Fruit fly (Drosophila melanogaster) whole organism, embryonic: ENCODE measurements around the gene CG4074.

ENCODE experiments used
- Antp ChIP-seq: fragments of 200-800 bp; sonication (Bioruptor generic); optimal IDR thresholded peaks from 3 replicates; lab custom pipeline; 2016; ENCODE audit warnings: missing biosample characterization, missing genetic modification characterization
- Atf3 ChIP-seq: fragments of 200-800 bp; sonication (Bioruptor generic); optimal IDR thresholded peaks from 3 replicates; lab custom pipeline; 2016; ENCODE audit warnings: missing biosample characterization, missing genetic modification characterization
- Bteb2 ChIP-seq: fragments of 200-800 bp; sonication (Bioruptor generic); optimal IDR thresholded peaks from 2 replicates; lab custom pipeline; 2016; ENCODE audit warnings: missing biosample characterization, missing genetic modification characterization
- CG10267 ChIP-seq: fragments of 200-800 bp; sonication (Bioruptor generic); optimal IDR thresholded peaks from 2 replicates; lab custom pipeline; 2018; ENCODE audit warnings: missing biosample characterization, mild to moderate bottlenecking, missing genetic modification characterization, moderate library complexity
- CG10274 ChIP-seq: fragments of 200-800 bp; sonication (Bioruptor generic); optimal IDR thresholded peaks from 3 replicates; lab custom pipeline; 2017; ENCODE audit warnings: missing biosample characterization, mild to moderate bottlenecking, missing genetic modification characterization
- CG11247 ChIP-seq: fragments of 200-800 bp; sonication (Bioruptor generic); IDR thresholded peaks from 2 replicates; pipeline ENCODE4 v1.3.6; 2022; ENCODE audit warnings: missing biosample characterization, missing genetic modification characterization
- CG11456 ChIP-seq: fragments of 200-800 bp; sonication (Bioruptor generic); IDR thresholded peaks from 3 replicates; pipeline ENCODE4 v1.3.6; 2022; ENCODE audit warnings: missing biosample characterization, missing genetic modification characterization
- CG12071 ChIP-seq: fragments of 200-800 bp; sonication (Bioruptor generic); optimal IDR thresholded peaks from 3 replicates; lab custom pipeline; 2018; ENCODE audit warnings: missing biosample characterization, mild to moderate bottlenecking, missing genetic modification characterization
- CG12155 ChIP-seq: fragments of 200-800 bp; sonication (Bioruptor generic); optimal IDR thresholded peaks from 3 replicates; lab custom pipeline; 2016; ENCODE audit warnings: missing biosample characterization, missing genetic modification characterization
- CG12236 ChIP-seq: fragments of 200-800 bp; sonication (Bioruptor generic); optimal IDR thresholded peaks from 2 replicates; lab custom pipeline; 2016; ENCODE audit warnings: missing biosample characterization, missing genetic modification characterization
- CG14710 ChIP-seq: fragments of 200-800 bp; sonication (Bioruptor generic); optimal IDR thresholded peaks from 3 replicates; lab custom pipeline; 2019; ENCODE audit warnings: missing biosample characterization, mild to moderate bottlenecking, missing genetic modification characterization, moderate library complexity
- CG1529 ChIP-seq: fragments of 200-800 bp; sonication (Bioruptor generic); optimal IDR thresholded peaks from 3 replicates; lab custom pipeline; 2018; ENCODE audit warnings: missing biosample characterization, missing genetic modification characterization
- CG15601 ChIP-seq: fragments of 200-800 bp; sonication (Bioruptor generic); optimal IDR thresholded peaks from 3 replicates; lab custom pipeline; 2019; ENCODE audit warnings: missing biosample characterization, mild to moderate bottlenecking, missing genetic modification characterization, moderate library complexity
- CG16813 ChIP-seq: fragments of 200-800 bp; sonication (Bioruptor generic); IDR thresholded peaks from 3 replicates; pipeline ENCODE4 v1.3.6; 2022; ENCODE audit warnings: missing biosample characterization, missing genetic modification characterization; ENCODE audit not compliant: partially characterized antibody
- CG17328 ChIP-seq: fragments of 200-800 bp; sonication (Bioruptor generic); IDR thresholded peaks from 2 replicates; pipeline ENCODE4 v1.3.6; 2022; ENCODE audit warnings: missing biosample characterization, missing genetic modification characterization
- CG2129 ChIP-seq: fragments of 200-800 bp; sonication (Bioruptor generic); IDR thresholded peaks from 2 replicates; pipeline ENCODE4 v1.3.6; 2022; ENCODE audit warnings: missing biosample characterization, missing genetic modification characterization; ENCODE audit not compliant: partially characterized antibody
- CG30020 ChIP-seq: fragments of 200-800 bp; optimal IDR thresholded peaks from 2 replicates; lab custom pipeline; 2019; ENCODE audit warnings: missing biosample characterization, mild to moderate bottlenecking, missing genetic modification characterization, moderate library complexity
- CG32767 ChIP-seq: fragments of 200-800 bp; sonication (Bioruptor generic); IDR thresholded peaks from 2 replicates; pipeline ENCODE4 v1.3.6; 2022; ENCODE audit warnings: missing biosample characterization, missing genetic modification characterization
- CG34376 ChIP-seq: fragments of 200-800 bp; sonication (Bioruptor generic); optimal IDR thresholded peaks from 2 replicates; lab custom pipeline; 2018; ENCODE audit warnings: missing biosample characterization, mild to moderate bottlenecking, missing genetic modification characterization
- CG34422 ChIP-seq: fragments of 200-800 bp; sonication (Bioruptor generic); IDR thresholded peaks from 3 replicates; pipeline ENCODE4 v1.3.6; 2022; ENCODE audit warnings: missing biosample characterization, missing genetic modification characterization
- CG3995 ChIP-seq: fragments of 200-800 bp; sonication (Bioruptor generic); optimal IDR thresholded peaks from 3 replicates; lab custom pipeline; 2016; ENCODE audit warnings: missing biosample characterization, missing genetic modification characterization
- CG6272 ChIP-seq: fragments of 200-800 bp; sonication (Bioruptor generic); IDR thresholded peaks from 2 replicates; pipeline ENCODE4 v1.3.6; 2022; ENCODE audit warnings: missing biosample characterization, missing genetic modification characterization
- CG6813 ChIP-seq: fragments of 200-800 bp; sonication (Bioruptor generic); optimal IDR thresholded peaks from 2 replicates; lab custom pipeline; 2017; ENCODE audit warnings: missing biosample characterization, missing genetic modification characterization, mild to moderate bottlenecking, moderate library complexity, missing genetic modification reagents
- CG8924 ChIP-seq: fragments of 200-800 bp; optimal IDR thresholded peaks from 3 replicates; lab custom pipeline; 2019; ENCODE audit warnings: missing biosample characterization, mild to moderate bottlenecking, missing genetic modification characterization, moderate library complexity
- CoRest ChIP-seq: fragments of 200-800 bp; sonication (Bioruptor generic); optimal IDR thresholded peaks from 3 replicates; lab custom pipeline; 2018; ENCODE audit warnings: missing biosample characterization, mild to moderate bottlenecking, missing genetic modification characterization, moderate library complexity
- Dbx ChIP-seq: fragments of 200-800 bp; sonication (Bioruptor generic); IDR thresholded peaks from 3 replicates; pipeline ENCODE4 v1.3.6; 2022; ENCODE audit warnings: missing biosample characterization, missing genetic modification characterization
- HmgZ ChIP-seq: fragments of 200-800 bp; sonication (Bioruptor generic); optimal IDR thresholded peaks from 2 replicates; lab custom pipeline; 2018; ENCODE audit warnings: missing biosample characterization, mild to moderate bottlenecking, missing genetic modification characterization
- Hr3 ChIP-seq: fragments of 200-800 bp; sonication (Bioruptor generic); optimal IDR thresholded peaks from 3 replicates; lab custom pipeline; 2016; ENCODE audit warnings: missing biosample characterization, missing genetic modification characterization
- MTF-1 ChIP-seq: fragments of 200-800 bp; sonication (Bioruptor generic); optimal IDR thresholded peaks from 2 replicates; lab custom pipeline; 2018; ENCODE audit warnings: missing biosample characterization, mild to moderate bottlenecking, missing genetic modification characterization, borderline replicate concordance
- Med ChIP-seq: fragments of 200-800 bp; sonication (Bioruptor generic); peaks from one replicate; lab custom pipeline; 2016; ENCODE audit warnings: missing biosample characterization, missing genetic modification characterization, mild to moderate bottlenecking, inconsistent platforms, moderate library complexity
- Meics ChIP-seq: fragments of 200-800 bp; sonication (Bioruptor generic); optimal IDR thresholded peaks from 2 replicates; lab custom pipeline; 2017; ENCODE audit warnings: missing biosample characterization, mild to moderate bottlenecking, missing genetic modification characterization
- Pdp1 ChIP-seq, 2 experiments: fragments of 200-800 bp; sonication (Bioruptor generic); optimal IDR thresholded peaks; 3 replicates each; lab custom pipeline; 2016; ENCODE audit warnings: missing biosample characterization in 2 of 2, missing genetic modification characterization in 2 of 2, mild to moderate bottlenecking in 1 of 2, moderate library complexity in 1 of 2
- Side ChIP-seq: fragments of 200-800 bp; sonication (Bioruptor generic); optimal IDR thresholded peaks from 2 replicates; lab custom pipeline; 2016; ENCODE audit warnings: missing biosample characterization, missing genetic modification characterization
- Sin3A ChIP-seq: fragments of >200 bp; optimal IDR thresholded peaks from 2 replicates; lab custom pipeline; 2018
- Sry-β ChIP-seq: fragments of 200-800 bp; sonication (Bioruptor generic); optimal IDR thresholded peaks from 2 replicates; lab custom pipeline; 2018; ENCODE audit warnings: missing biosample characterization, mild to moderate bottlenecking, missing genetic modification characterization, moderate library complexity
- abd-A ChIP-seq: fragments of 200-800 bp; sonication (Bioruptor generic); optimal IDR thresholded peaks from 3 replicates; lab custom pipeline; 2019; ENCODE audit warnings: missing biosample characterization, mild to moderate bottlenecking, missing genetic modification characterization, moderate library complexity
- ap ChIP-seq: fragments of 200-800 bp; sonication (Bioruptor generic); IDR thresholded peaks from 2 replicates; pipeline ENCODE4 v1.3.6; 2022; ENCODE audit warnings: missing biosample characterization, missing genetic modification characterization
- croc ChIP-seq: fragments of 200-800 bp; sonication (Bioruptor generic); conservative IDR thresholded peaks from 3 replicates; pipeline ENCODE4 v1.3.6; 2022; ENCODE audit warnings: missing biosample characterization, missing genetic modification characterization
- crol ChIP-seq: fragments of 200-800 bp; sonication (Bioruptor generic); IDR thresholded peaks from 2 replicates; pipeline ENCODE4 v1.3.6; 2022; ENCODE audit warnings: missing biosample characterization, missing genetic modification characterization
- knrl ChIP-seq: fragments of 200-800 bp; sonication (Bioruptor generic); IDR thresholded peaks from 3 replicates; pipeline ENCODE4 v1.3.6; 2022; ENCODE audit warnings: missing biosample characterization, missing genetic modification characterization; ENCODE audit not compliant: partially characterized antibody
- lov ChIP-seq, 2 experiments: fragments of 200-800 bp in 1 of 2; fragments of >200 bp in 1 of 2; sonication (Bioruptor generic) in 1 of 2; IDR thresholded peaks in 1 of 2; optimal IDR thresholded peaks in 1 of 2; 2 replicates in 1 of 2; 3 replicates in 1 of 2; pipeline versions ENCODE4 v1.3.6 to Lab custom; 2017 to 2022; ENCODE audit warnings: missing biosample characterization in 1 of 2, missing genetic modification characterization in 1 of 2
- pan ChIP-seq, 4 experiments: fragments of >200 bp in 3 of 4; fragments of 200-800 bp in 1 of 4; sonication (Bioruptor generic) in 1 of 4; optimal IDR thresholded peaks in 3 of 4; IDR thresholded peaks in 1 of 4; 2 replicates each; pipeline versions ENCODE4 v1.3.6 to Lab custom; 2017 to 2022; ENCODE audit warnings: missing biosample characterization in 2 of 4, missing genetic modification characterization in 2 of 4, mixed read lengths in 1 of 4
- pfk ChIP-seq: fragments of 200-800 bp; sonication (Bioruptor generic); optimal IDR thresholded peaks from 2 replicates; lab custom pipeline; 2018; ENCODE audit warnings: missing biosample characterization, mild to moderate bottlenecking, missing genetic modification characterization, moderate library complexity
- pzg ChIP-seq: fragments of 200-800 bp; sonication (Bioruptor generic); optimal IDR thresholded peaks from 3 replicates; lab custom pipeline; 2018; ENCODE audit warnings: missing biosample characterization, mild to moderate bottlenecking, missing genetic modification characterization, moderate library complexity
- sens ChIP-seq: fragments of 200-800 bp; sonication (Bioruptor generic); peaks from one replicate; lab custom pipeline; 2016; ENCODE audit warnings: missing biosample characterization, missing genetic modification characterization
- sim ChIP-seq: fragments of 200-800 bp; sonication (Bioruptor generic); IDR thresholded peaks from 2 replicates; pipeline ENCODE4 v1.3.6; 2022; ENCODE audit warnings: missing biosample characterization, missing genetic modification characterization
- tin ChIP-seq: fragments of 200-800 bp; sonication (Bioruptor generic); optimal IDR thresholded peaks from 3 replicates; lab custom pipeline; 2016; ENCODE audit warnings: missing biosample characterization, missing genetic modification characterization
- tio ChIP-seq: fragments of 200-800 bp; sonication (Bioruptor generic); optimal IDR thresholded peaks from 2 replicates; lab custom pipeline; 2017; ENCODE audit warnings: missing biosample characterization, missing genetic modification characterization, inconsistent platforms
- tna ChIP-seq: fragments of 200-800 bp; sonication (Bioruptor generic); IDR thresholded peaks from 2 replicates; pipeline ENCODE4 v1.3.6; 2022; ENCODE audit warnings: missing biosample characterization, missing genetic modification characterization; ENCODE audit not compliant: partially characterized antibody

CG4074 gene

dm6 chr3L:20785742-20786427, 16.6 kb upstream of the CG4074 start, which contains the start of gene Pcif1 (continued):
- TF ChIP-seq CG10267 (tag; lab: Kevin White, UChicago) (peak; percentile 59), Hr3 (no peak), Bteb2 (GFP tag; lab: Kevin White, UChicago) (no peak), CG16813 (GFP tag; lab: Robert Waterston, UW) (peak; percentile 99), CG8924 (peak; percentile 22), CG34422 (GFP tag; lab: Robert Waterston, UW) (peak; percentile 56; the same call in 2 of the 3 replicates), pan (optimal IDR thresholded peaks at IDR 0.05; lab: Kevin White, UChicago) (no peak), pan (GFP tag; optimal IDR thresholded peaks at IDR 0.05 in 1 of 2, IDR thresholded peaks at IDR 0.05 in 1 of 2) (no peak), ap (no peak), pfk (GFP tag; lab: Kevin White, UChicago) (no peak), CoRest (tag; lab: Kevin White, UChicago) (peak; percentile 18), abd-A (no peak), Dbx (GFP tag; lab: Robert Waterston, UW) (peak; percentile 76; the same call in 2 of the 3 replicates), tna (peak; percentile 99), CG17328 (GFP tag; lab: Robert Waterston, UW) (no peak), CG10274 (no peak), tin (GFP tag; lab: Kevin White, UChicago) (no peak), Sin3A (lab: Kevin White, UChicago) (peak; percentile 46), CG32767 (GFP tag; lab: Robert Waterston, UW) (peak; percentile 63), Pdp1 (GFP tag; optimal IDR thresholded peaks at IDR 0.05; lab: Kevin White, UChicago) (peak in 1 of 2 experiments; percentile 81), Atf3 (GFP tag; lab: Kevin White, UChicago) (no peak), Antp (GFP tag; lab: Kevin White, UChicago) (no peak), CG6813 (GFP tag; lab: Kevin White, UChicago) (no peak), CG1529 (GFP tag; lab: Kevin White, UChicago) (no peak), sens (GFP tag; lab: Kevin White, UChicago) (peak; percentile 67), crol (GFP tag; lab: Robert Waterston, UW) (no peak), pzg (peak; percentile 81), CG14710 (tag; lab: Kevin White, UChicago) (peak; percentile 61), CG11247 (GFP tag; lab: Robert Waterston, UW) (no peak), HmgZ (peak; percentile 47), knrl (peak; percentile 99), CG12155 (GFP tag; lab: Kevin White, UChicago) (no peak), lov (optimal IDR thresholded peaks at IDR 0.05; lab: Kevin White, UChicago) (no peak), lov (GFP tag; IDR thresholded peaks at IDR 0.05; lab: Robert Waterston, UW) (no peak), Meics (GFP tag; lab: Kevin White, UChicago) (no peak), CG11456 (GFP tag; lab: Robert Waterston, UW) (no peak), CG12236 (GFP tag; lab: Kevin White, UChicago) (no peak), tio (no peak), CG34376 (GFP tag; lab: Kevin White, UChicago) (peak; percentile 32), sim (GFP tag; lab: Robert Waterston, UW) (no peak), croc (GFP tag; lab: Robert Waterston, UW) (no peak), CG12071 (GFP tag; lab: Kevin White, UChicago) (no peak), MTF-1 (GFP tag; lab: Kevin White, UChicago) (no peak), CG15601 (tag; lab: Kevin White, UChicago) (peak; percentile 51), Side (GFP tag; lab: Kevin White, UChicago) (no peak), CG6272 (GFP tag; lab: Robert Waterston, UW) (peak; percentile 62), CG3995 (GFP tag; lab: Kevin White, UChicago) (peak; percentile 41), CG2129 (GFP tag; lab: Robert Waterston, UW) (peak; percentile 98), CG30020 (peak; percentile 62), Med (GFP tag; lab: Kevin White, UChicago) (peak; percentile 82), Sry-β (peak; percentile 39)
